Fruit fly (Drosophila melanogaster) whole organism, pupa: ENCODE measurements around the gene dpr10.

Experiments used
- CG14655 ChIP-seq: fragments of 200-800 bp; sonication (Bioruptor generic); optimal IDR thresholded peaks from 3 replicates; lab custom pipeline; 2017; ENCODE audit warnings: mild to moderate bottlenecking, missing biosample characterization, missing genetic modification reagents, missing genetic modification characterization
- CG9948 ChIP-seq: fragments of 200-800 bp; sonication (Bioruptor generic); optimal IDR thresholded peaks from 2 replicates; lab custom pipeline; 2018; ENCODE audit warnings: missing biosample characterization, mild to moderate bottlenecking, missing genetic modification characterization, moderate library complexity
- EcR ChIP-seq: fragments of 200-800 bp; sonication (Bioruptor generic); optimal IDR thresholded peaks from 3 replicates; lab custom pipeline; 2019; ENCODE audit warnings: missing biosample characterization, missing genetic modification characterization, mild to moderate bottlenecking, moderate library complexity, missing genetic modification reagents
- Pif1B ChIP-seq: fragments of 200-800 bp; sonication (Bioruptor generic); optimal IDR thresholded peaks from 3 replicates; lab custom pipeline; 2016; ENCODE audit warnings: missing biosample characterization, missing genetic modification characterization
- Snoo ChIP-seq: fragments of 200-800 bp; sonication (Bioruptor generic); optimal IDR thresholded peaks from 3 replicates; lab custom pipeline; 2017; ENCODE audit warnings: missing biosample characterization, mild to moderate bottlenecking, missing genetic modification characterization, inconsistent platforms
- fd96Ca ChIP-seq: fragments of 200-800 bp; sonication (Bioruptor generic); IDR thresholded peaks from 3 replicates; pipeline ENCODE4 v1.3.6; 2022; ENCODE audit warnings: missing biosample characterization, missing genetic modification characterization
- gl ChIP-seq: fragments of 200-800 bp; sonication (Bioruptor generic); optimal IDR thresholded peaks from 2 replicates; lab custom pipeline; 2018; ENCODE audit warnings: missing biosample characterization, mild to moderate bottlenecking, missing genetic modification characterization
- rn ChIP-seq: fragments of 200-800 bp; sonication (Bioruptor generic); IDR thresholded peaks from 2 replicates; pipeline ENCODE4 v1.3.6; 2022; ENCODE audit warnings: missing biosample characterization, missing genetic modification characterization

- no peak for TF ChIP-seq EcR (GFP tag; lab: Kevin White, UChicago)
- TF ChIP-seq Snoo = no peak
- TF ChIP-seq gl (tag; lab: Kevin White, UChicago) = no peak
- TF ChIP-seq Pif1B (GFP tag; lab: Kevin White, UChicago) = no peak
- TF ChIP-seq fd96Ca (GFP tag; lab: Robert Waterston, UW) = no peak
- TF ChIP-seq CG9948 = no peak
- TF ChIP-seq CG14655 (GFP tag; lab: Kevin White, UChicago) = no peak
- TF ChIP-seq rn (GFP tag; lab: Robert Waterston, UW) = no peak
Observed at dm6 chr3L:10224470-10225213, 38.7 kb upstream of the dpr10 start.
